Fruit fly (Drosophila melanogaster) whole organism, embryonic: ENCODE data around the gene Ptpmeg2.
A peak's percentile ranks its signal among the peaks of the same experiment; 100 is the strongest.

Source experiments
- Ada2b ChIP-seq: fragments of 200-800 bp; sonication (Bioruptor generic); IDR thresholded peaks from 2 replicates; pipeline ENCODE4 v1.3.6; 2022; ENCODE audit warnings: missing biosample characterization, missing genetic modification characterization
- Bgb ChIP-seq: fragments of 200-800 bp; sonication (Bioruptor generic); IDR thresholded peaks from 2 replicates; pipeline ENCODE4 v1.3.6; 2022; ENCODE audit warnings: missing biosample characterization, missing genetic modification characterization; ENCODE audit not compliant: partially characterized antibody
- CG11560 ChIP-seq: fragments of 200-800 bp; sonication (Bioruptor generic); IDR thresholded peaks from 3 replicates; pipeline ENCODE4 v1.3.6; 2022; ENCODE audit warnings: missing biosample characterization, missing genetic modification characterization
- CG12942 ChIP-seq: fragments of 200-800 bp; sonication (Bioruptor generic); optimal IDR thresholded peaks from 3 replicates; lab custom pipeline; 2016; ENCODE audit warnings: missing biosample characterization, missing genetic modification characterization
- CG14441 ChIP-seq: fragments of 200-800 bp; sonication (Bioruptor generic); IDR thresholded peaks from 2 replicates; pipeline ENCODE4 v1.3.6; 2022; ENCODE audit warnings: missing biosample characterization, missing genetic modification characterization
- CG17802 ChIP-seq: fragments of 200-800 bp; sonication (Bioruptor generic); optimal IDR thresholded peaks from 2 replicates; lab custom pipeline; 2018; ENCODE audit warnings: missing biosample characterization, mild to moderate bottlenecking, missing genetic modification characterization, moderate library complexity
- CG2120 ChIP-seq: fragments of 200-800 bp; sonication (Bioruptor generic); optimal IDR thresholded peaks from 3 replicates; lab custom pipeline; 2016; ENCODE audit warnings: missing biosample characterization, missing genetic modification characterization
- CG30020 ChIP-seq: fragments of 200-800 bp; optimal IDR thresholded peaks from 2 replicates; lab custom pipeline; 2019; ENCODE audit warnings: missing biosample characterization, mild to moderate bottlenecking, missing genetic modification characterization, moderate library complexity
- CG6689 ChIP-seq: fragments of 200-800 bp; sonication (Bioruptor generic); IDR thresholded peaks from 2 replicates; pipeline ENCODE4 v1.3.6; 2022; ENCODE audit warnings: missing biosample characterization, missing genetic modification characterization
- CG7745 ChIP-seq: fragments of 200-800 bp; sonication (Bioruptor generic); optimal IDR thresholded peaks from 2 replicates; lab custom pipeline; 2018; ENCODE audit warnings: missing biosample characterization, mild to moderate bottlenecking, missing genetic modification characterization, moderate library complexity
- CG8290 ChIP-seq, 3 experiments: fragments of 200-800 bp; sonication (Bioruptor generic); optimal IDR thresholded peaks; 2 replicates each; lab custom pipeline; 2016 to 2019; ENCODE audit warnings: missing biosample characterization in 3 of 3, missing genetic modification characterization in 3 of 3, mild to moderate bottlenecking in 2 of 3, moderate library complexity in 1 of 3
- Fer1 ChIP-seq: fragments of 200-800 bp; sonication (Bioruptor generic); optimal IDR thresholded peaks from 2 replicates; lab custom pipeline; 2017; ENCODE audit warnings: missing biosample characterization, mild to moderate bottlenecking, missing genetic modification characterization
- Kr ChIP-seq: fragments of 200-800 bp; sonication (Bioruptor generic); optimal IDR thresholded peaks from 2 replicates; lab custom pipeline; 2017; ENCODE audit warnings: missing biosample characterization, mild to moderate bottlenecking, missing genetic modification characterization
- MTF-1 ChIP-seq: fragments of 200-800 bp; sonication (Bioruptor generic); optimal IDR thresholded peaks from 2 replicates; lab custom pipeline; 2018; ENCODE audit warnings: missing biosample characterization, mild to moderate bottlenecking, missing genetic modification characterization, borderline replicate concordance
- Mad ChIP-seq: fragments of 200-800 bp; sonication (Bioruptor generic); optimal IDR thresholded peaks from 2 replicates; lab custom pipeline; 2016; ENCODE audit warnings: missing biosample characterization, missing genetic modification characterization
- amos ChIP-seq: fragments of 200-800 bp; sonication (Bioruptor generic); IDR thresholded peaks from 2 replicates; pipeline ENCODE4 v1.3.6; 2022; ENCODE audit warnings: missing biosample characterization, missing genetic modification characterization; ENCODE audit not compliant: partially characterized antibody
- ash1 ChIP-seq: fragments of 200-800 bp; sonication (Bioruptor generic); optimal IDR thresholded peaks from 2 replicates; lab custom pipeline; 2018; ENCODE audit warnings: missing biosample characterization, mild to moderate bottlenecking, missing genetic modification characterization
- bsh ChIP-seq, 2 experiments: fragments of 200-800 bp; sonication (Bioruptor generic); optimal IDR thresholded peaks; 2 replicates each; lab custom pipeline; 2017 to 2018; ENCODE audit warnings: mild to moderate bottlenecking in 2 of 2, missing biosample characterization in 2 of 2, missing genetic modification characterization in 2 of 2, moderate library complexity in 1 of 2
- chm ChIP-seq: fragments of 200-800 bp; sonication (Bioruptor generic); IDR thresholded peaks from 2 replicates; pipeline ENCODE4 v1.3.6; 2022; ENCODE audit warnings: missing biosample characterization, missing genetic modification characterization
- chn ChIP-seq: fragments of 200-800 bp; sonication (Bioruptor generic); optimal IDR thresholded peaks from 2 replicates; lab custom pipeline; 2016; ENCODE audit warnings: missing biosample characterization, missing genetic modification characterization
- dmrt99B ChIP-seq: fragments of 200-800 bp; sonication (Bioruptor generic); optimal IDR thresholded peaks from 2 replicates; lab custom pipeline; 2018; ENCODE audit warnings: missing biosample characterization, mild to moderate bottlenecking, missing genetic modification characterization, moderate library complexity
- eve ChIP-seq, 2 experiments: fragments of >200 bp; optimal IDR thresholded peaks; 2 replicates each; lab custom pipeline; 2017; ENCODE audit warnings: missing biosample characterization in 2 of 2, missing genetic modification characterization in 2 of 2
- fd64A ChIP-seq: fragments of 200-800 bp; sonication (Bioruptor generic); optimal IDR thresholded peaks from 3 replicates; lab custom pipeline; 2018; ENCODE audit warnings: missing biosample characterization, mild to moderate bottlenecking, missing genetic modification characterization
- grau ChIP-seq: fragments of 200-800 bp; optimal IDR thresholded peaks from 3 replicates; lab custom pipeline; 2019; ENCODE audit warnings: missing biosample characterization, mild to moderate bottlenecking, missing genetic modification characterization, moderate library complexity
- hbn ChIP-seq: fragments of 200-800 bp; sonication (Bioruptor generic); IDR thresholded peaks from 2 replicates; pipeline ENCODE4 v1.3.6; 2022; ENCODE audit warnings: missing biosample characterization, missing genetic modification characterization; ENCODE audit not compliant: partially characterized antibody
- kah ChIP-seq: fragments of 200-800 bp; sonication (Bioruptor generic); optimal IDR thresholded peaks from 2 replicates; lab custom pipeline; 2018; ENCODE audit warnings: missing biosample characterization, mild to moderate bottlenecking, missing genetic modification characterization
- kni ChIP-seq: fragments of 200-800 bp; sonication (Bioruptor generic); optimal IDR thresholded peaks from 3 replicates; lab custom pipeline; 2017; ENCODE audit warnings: mild to moderate bottlenecking, missing biosample characterization, missing genetic modification reagents, missing genetic modification characterization
- knrl ChIP-seq: fragments of 200-800 bp; sonication (Bioruptor generic); IDR thresholded peaks from 3 replicates; pipeline ENCODE4 v1.3.6; 2022; ENCODE audit warnings: missing biosample characterization, missing genetic modification characterization; ENCODE audit not compliant: partially characterized antibody
- maf-S ChIP-seq: fragments of 200-800 bp; sonication (Bioruptor generic); optimal IDR thresholded peaks from 2 replicates; lab custom pipeline; 2016; ENCODE audit warnings: missing biosample characterization, missing genetic modification characterization
- odd ChIP-seq: fragments of 200-800 bp; sonication (Bioruptor generic); optimal IDR thresholded peaks from 2 replicates; lab custom pipeline; 2017; ENCODE audit warnings: missing biosample characterization, mild to moderate bottlenecking, missing genetic modification characterization
- pan ChIP-seq, 4 experiments: fragments of >200 bp in 3 of 4; fragments of 200-800 bp in 1 of 4; sonication (Bioruptor generic) in 1 of 4; optimal IDR thresholded peaks in 3 of 4; IDR thresholded peaks in 1 of 4; 2 replicates each; pipeline versions ENCODE4 v1.3.6 to Lab custom; 2017 to 2022; ENCODE audit warnings: missing biosample characterization in 2 of 4, missing genetic modification characterization in 2 of 4, mixed read lengths in 1 of 4
- pita ChIP-seq: fragments of 200-800 bp; sonication (Bioruptor generic); optimal IDR thresholded peaks from 2 replicates; lab custom pipeline; 2017; ENCODE audit warnings: missing biosample characterization, mild to moderate bottlenecking, missing genetic modification characterization
- slp2 ChIP-seq: fragments of 200-800 bp; sonication (Bioruptor generic); optimal IDR thresholded peaks from 2 replicates; lab custom pipeline; 2016; ENCODE audit warnings: missing biosample characterization, missing genetic modification characterization
- sr ChIP-seq: fragments of 200-800 bp; sonication (Bioruptor generic); IDR thresholded peaks from 3 replicates; pipeline ENCODE4 v1.3.6; 2022; ENCODE audit warnings: missing biosample characterization, missing genetic modification characterization
- sug ChIP-seq: fragments of 200-800 bp; optimal IDR thresholded peaks from 2 replicates; lab custom pipeline; 2019; ENCODE audit warnings: missing biosample characterization, mild to moderate bottlenecking, missing genetic modification characterization, moderate library complexity
- ttk ChIP-seq: fragments of 200-800 bp; sonication (Bioruptor generic); IDR thresholded peaks from 2 replicates; pipeline ENCODE4 v2.1.2; 2022; ENCODE audit warnings: missing biosample characterization, missing genetic modification characterization
- tx ChIP-seq: fragments of 200-800 bp; sonication (Bioruptor generic); optimal IDR thresholded peaks from 2 replicates; lab custom pipeline; 2016; ENCODE audit warnings: missing biosample characterization, missing genetic modification characterization
- zen ChIP-seq: fragments of 200-800 bp; sonication (Bioruptor generic); optimal IDR thresholded peaks from 3 replicates; lab custom pipeline; 2018; ENCODE audit warnings: missing biosample characterization, mild to moderate bottlenecking, missing genetic modification characterization, moderate library complexity

Gene Ptpmeg2

dm6 chrX:9585359-9586002 lies 73.5 kb downstream of the Ptpmeg2 start, which contains the start of gene Hex-A (continued):
- TF ChIP-seq pita, result no peak
- TF ChIP-seq eve (GFP tag; optimal IDR thresholded peaks at IDR 0.05; lab: Kevin White, UChicago), result peak in 1 of 2 experiments; percentile 100
- TF ChIP-seq CG12942, result peak; percentile 87
- peak; percentile 89 for TF ChIP-seq tx (GFP tag; lab: Kevin White, UChicago)
- TF ChIP-seq Mad, result peak; percentile 92
- TF ChIP-seq pan (optimal IDR thresholded peaks at IDR 0.05; lab: Kevin White, UChicago), result no peak
- TF ChIP-seq pan (GFP tag; optimal IDR thresholded peaks at IDR 0.05 in 1 of 2, IDR thresholded peaks at IDR 0.05 in 1 of 2), result peak in 1 of 2 experiments; percentile 92
- peak; percentile 92 for TF ChIP-seq slp2 (GFP tag; lab: Kevin White, UChicago)
- peak; percentile 86 for TF ChIP-seq MTF-1 (GFP tag; lab: Kevin White, UChicago)
- peak; percentile 54; the same call in 1 of the 2 replicates for TF ChIP-seq Bgb (GFP tag; lab: Robert Waterston, UW)
- TF ChIP-seq CG8290 (GFP tag; optimal IDR thresholded peaks at IDR 0.05; lab: Kevin White, UChicago), result peak; percentile 87
- TF ChIP-seq CG8290 (tag; optimal IDR thresholded peaks at IDR 0.05; lab: Kevin White, UChicago), result peak; percentile 91 to 95
- TF ChIP-seq knrl, result no peak
- TF ChIP-seq kni (GFP tag; lab: Kevin White, UChicago), result peak; percentile 98
- TF ChIP-seq CG14441 (GFP tag; lab: Robert Waterston, UW), result peak; percentile 83
- peak; percentile 90 for TF ChIP-seq CG6689 (GFP tag; lab: Robert Waterston, UW)
- no peak for TF ChIP-seq hbn (GFP tag; lab: Robert Waterston, UW)
- peak; percentile 92 for TF ChIP-seq maf-S (GFP tag; lab: Kevin White, UChicago)
- peak; percentile 92 for TF ChIP-seq kah (GFP tag; lab: Kevin White, UChicago)
- peak; percentile 77 for TF ChIP-seq CG17802 (tag; lab: Kevin White, UChicago)
- TF ChIP-seq chm (GFP tag; lab: Robert Waterston, UW), result peak; percentile 84
- peak; percentile 98 for TF ChIP-seq grau (tag; lab: Kevin White, UChicago)
- TF ChIP-seq Ada2b, result peak; percentile 91
- TF ChIP-seq ttk, result peak; percentile 82
- peak; percentile 90 for TF ChIP-seq zen (tag; lab: Kevin White, UChicago)
- TF ChIP-seq odd (GFP tag; lab: Kevin White, UChicago), result peak; percentile 98
- TF ChIP-seq bsh (GFP tag; optimal IDR thresholded peaks at IDR 0.05; lab: Kevin White, UChicago), result peak; percentile 95 to 97
- peak; percentile 90 for TF ChIP-seq chn (GFP tag; lab: Kevin White, UChicago)
- TF ChIP-seq fd64A (GFP tag; lab: Kevin White, UChicago), result peak; percentile 87
- TF ChIP-seq CG30020 (tag; lab: Kevin White, UChicago), result peak; percentile 84
- TF ChIP-seq CG11560 (tag; lab: Robert Waterston, UW), result peak; percentile 56; the same call in 2 of the 3 replicates
- TF ChIP-seq sug (tag; lab: Kevin White, UChicago), result peak; percentile 98
- TF ChIP-seq Fer1 (GFP tag; lab: Kevin White, UChicago), result peak; percentile 99
- TF ChIP-seq Kr (GFP tag; lab: Kevin White, UChicago), result no peak
- peak; percentile 97 for TF ChIP-seq CG2120
- peak; percentile 56; the same call in 2 of the 3 replicates for TF ChIP-seq sr (GFP tag; lab: Robert Waterston, UW)
- peak; percentile 14; the same call in 1 of the 2 replicates for TF ChIP-seq amos (GFP tag; lab: Robert Waterston, UW)
- TF ChIP-seq dmrt99B (tag; lab: Kevin White, UChicago), result peak; percentile 98
- TF ChIP-seq CG7745 (tag; lab: Kevin White, UChicago), result no peak
- TF ChIP-seq ash1 (GFP tag; lab: Kevin White, UChicago), result peak; percentile 64
